Fruit fly (Drosophila melanogaster) whole organism, embryonic: Measurements from ENCODE around the gene CAH16.

ENCODE experiments used
- ATbp ChIP-seq: fragments of 200-800 bp; sonication (Bioruptor generic); optimal IDR thresholded peaks from 2 replicates; lab custom pipeline; 2017; ENCODE audit warnings: missing biosample characterization, mild to moderate bottlenecking, missing genetic modification characterization, missing genetic modification reagents
- Abd-B ChIP-seq: fragments of 200-800 bp; sonication (Bioruptor generic); optimal IDR thresholded peaks from 2 replicates; lab custom pipeline; 2018; ENCODE audit warnings: missing biosample characterization, mild to moderate bottlenecking, missing genetic modification characterization, moderate library complexity
- B-H2 ChIP-seq: fragments of 200-800 bp; sonication (Bioruptor generic); optimal IDR thresholded peaks from 2 replicates; lab custom pipeline; 2018; ENCODE audit warnings: missing biosample characterization, mild to moderate bottlenecking, missing genetic modification characterization
- CG10209 ChIP-seq: fragments of 200-800 bp; sonication (Bioruptor generic); optimal IDR thresholded peaks from 3 replicates; lab custom pipeline; 2017; ENCODE audit warnings: missing biosample characterization, mild to moderate bottlenecking, missing genetic modification characterization, missing genetic modification reagents
- CG11696 ChIP-seq: fragments of 200-800 bp; sonication (Bioruptor generic); IDR thresholded peaks from 2 replicates; pipeline ENCODE4 v1.3.6; 2022; ENCODE audit warnings: missing biosample characterization, missing genetic modification characterization
- CG12391 ChIP-seq: fragments of 200-800 bp; sonication (Bioruptor generic); optimal IDR thresholded peaks from 3 replicates; lab custom pipeline; 2018; ENCODE audit warnings: missing biosample characterization, mild to moderate bottlenecking, missing genetic modification characterization, moderate library complexity
- CG15696 ChIP-seq: fragments of 200-800 bp; sonication (Bioruptor generic); optimal IDR thresholded peaks from 2 replicates; lab custom pipeline; 2019; ENCODE audit warnings: missing biosample characterization, mild to moderate bottlenecking, missing genetic modification characterization, moderate library complexity
- CG1603 ChIP-seq: fragments of 200-800 bp; sonication (Bioruptor generic); optimal IDR thresholded peaks from 2 replicates; lab custom pipeline; 2019; ENCODE audit warnings: missing biosample characterization, mild to moderate bottlenecking, missing genetic modification characterization, moderate library complexity
- CG16863 ChIP-seq: fragments of 200-800 bp; sonication (Bioruptor generic); optimal IDR thresholded peaks from 3 replicates; lab custom pipeline; 2016; ENCODE audit warnings: missing biosample characterization, missing genetic modification characterization
- CG17186 ChIP-seq: fragments of 200-800 bp; sonication (Bioruptor generic); optimal IDR thresholded peaks from 3 replicates; lab custom pipeline; 2017; ENCODE audit warnings: missing biosample characterization, missing genetic modification reagents, missing genetic modification characterization
- CG17912 ChIP-seq: fragments of 200-800 bp; sonication (Bioruptor generic); optimal IDR thresholded peaks from 2 replicates; lab custom pipeline; 2018; ENCODE audit warnings: missing biosample characterization, mild to moderate bottlenecking, missing genetic modification characterization
- CG6813 ChIP-seq: fragments of 200-800 bp; sonication (Bioruptor generic); optimal IDR thresholded peaks from 2 replicates; lab custom pipeline; 2017; ENCODE audit warnings: missing biosample characterization, missing genetic modification characterization, mild to moderate bottlenecking, moderate library complexity, missing genetic modification reagents
- CG7786 ChIP-seq: fragments of 200-800 bp; sonication (Bioruptor generic); optimal IDR thresholded peaks from 2 replicates; lab custom pipeline; 2016; ENCODE audit warnings: missing biosample characterization, missing genetic modification characterization
- CG8281 ChIP-seq: fragments of 200-800 bp; sonication (Bioruptor generic); optimal IDR thresholded peaks from 2 replicates; lab custom pipeline; 2018; ENCODE audit warnings: missing biosample characterization, mild to moderate bottlenecking, missing genetic modification characterization, moderate library complexity
- CG8924 ChIP-seq: fragments of 200-800 bp; optimal IDR thresholded peaks from 3 replicates; lab custom pipeline; 2019; ENCODE audit warnings: missing biosample characterization, mild to moderate bottlenecking, missing genetic modification characterization, moderate library complexity
- CG9609 ChIP-seq: fragments of 200-800 bp; sonication (Bioruptor generic); optimal IDR thresholded peaks from 3 replicates; lab custom pipeline; 2016; ENCODE audit warnings: missing biosample characterization, missing genetic modification characterization
- CG9797 ChIP-seq: fragments of 200-800 bp; sonication (Bioruptor generic); optimal IDR thresholded peaks from 3 replicates; lab custom pipeline; 2018; ENCODE audit warnings: missing biosample characterization, mild to moderate bottlenecking, missing genetic modification characterization
- CTCF ChIP-seq: fragments of 200-800 bp; sonication (Bioruptor generic); optimal IDR thresholded peaks from 2 replicates; lab custom pipeline; 2017; ENCODE audit warnings: missing biosample characterization, mild to moderate bottlenecking, missing genetic modification characterization, moderate library complexity
- D19B ChIP-seq: fragments of 200-800 bp; sonication (Bioruptor generic); optimal IDR thresholded peaks from 2 replicates; lab custom pipeline; 2017; ENCODE audit warnings: missing biosample characterization, mild to moderate bottlenecking, missing genetic modification characterization
- Fer1 ChIP-seq: fragments of 200-800 bp; sonication (Bioruptor generic); optimal IDR thresholded peaks from 2 replicates; lab custom pipeline; 2017; ENCODE audit warnings: missing biosample characterization, mild to moderate bottlenecking, missing genetic modification characterization
- Hey ChIP-seq: fragments of 200-800 bp; sonication (Bioruptor generic); optimal IDR thresholded peaks from 3 replicates; lab custom pipeline; 2018; ENCODE audit warnings: missing biosample characterization, mild to moderate bottlenecking, missing genetic modification characterization
- Hr51 ChIP-seq, 2 experiments: fragments of 200-800 bp; sonication (Bioruptor generic); optimal IDR thresholded peaks; 2 replicates in 1 of 2; 3 replicates in 1 of 2; lab custom pipeline; 2016 to 2018; ENCODE audit warnings: missing biosample characterization in 2 of 2, missing genetic modification characterization in 2 of 2, mild to moderate bottlenecking in 1 of 2, moderate library complexity in 1 of 2
- Lhr ChIP-seq: fragments of 200-800 bp; sonication (Bioruptor generic); optimal IDR thresholded peaks from 3 replicates; lab custom pipeline; 2017; ENCODE audit warnings: mild to moderate bottlenecking, missing biosample characterization, missing genetic modification reagents, missing genetic modification characterization
- MESR4 ChIP-seq: fragments of 200-800 bp; sonication (Bioruptor generic); optimal IDR thresholded peaks from 2 replicates; lab custom pipeline; 2018; ENCODE audit warnings: missing biosample characterization, mild to moderate bottlenecking, missing genetic modification characterization, moderate library complexity
- MTF-1 ChIP-seq: fragments of 200-800 bp; sonication (Bioruptor generic); optimal IDR thresholded peaks from 2 replicates; lab custom pipeline; 2018; ENCODE audit warnings: missing biosample characterization, mild to moderate bottlenecking, missing genetic modification characterization, borderline replicate concordance
- Myb ChIP-seq: fragments of 200-800 bp; sonication (Bioruptor generic); optimal IDR thresholded peaks from 2 replicates; lab custom pipeline; 2016; ENCODE audit warnings: missing biosample characterization, missing genetic modification characterization
- NK7.1 ChIP-seq: fragments of 200-800 bp; sonication (Bioruptor generic); optimal IDR thresholded peaks from 3 replicates; lab custom pipeline; 2016; ENCODE audit warnings: missing biosample characterization, missing genetic modification characterization
- Pdp1 ChIP-seq, 2 experiments: fragments of 200-800 bp; sonication (Bioruptor generic); optimal IDR thresholded peaks; 3 replicates each; lab custom pipeline; 2016; ENCODE audit warnings: missing biosample characterization in 2 of 2, missing genetic modification characterization in 2 of 2, mild to moderate bottlenecking in 1 of 2, moderate library complexity in 1 of 2
- Side ChIP-seq: fragments of 200-800 bp; sonication (Bioruptor generic); optimal IDR thresholded peaks from 2 replicates; lab custom pipeline; 2016; ENCODE audit warnings: missing biosample characterization, missing genetic modification characterization
- Sin3A ChIP-seq: fragments of >200 bp; optimal IDR thresholded peaks from 2 replicates; lab custom pipeline; 2018
- TFAM ChIP-seq: fragments of 200-800 bp; sonication (Bioruptor generic); optimal IDR thresholded peaks from 2 replicates; lab custom pipeline; 2017; ENCODE audit warnings: missing biosample characterization, missing genetic modification characterization, inconsistent platforms
- Trl ChIP-seq, 3 experiments: fragments of >200 bp in 2 of 3; fragments of 200-800 bp in 1 of 3; sonication (Bioruptor generic) in 1 of 3; optimal IDR thresholded peaks; 2 replicates in 1 of 3; 3 replicates in 2 of 3; lab custom pipeline; 2016 to 2017; ENCODE audit warnings: missing biosample characterization in 1 of 3, missing genetic modification characterization in 1 of 3
- al ChIP-seq: fragments of 200-800 bp; sonication (Bioruptor generic); IDR thresholded peaks from 2 replicates; pipeline ENCODE4 v1.3.6; 2022; ENCODE audit warnings: missing biosample characterization, missing genetic modification characterization
- chn ChIP-seq: fragments of 200-800 bp; sonication (Bioruptor generic); optimal IDR thresholded peaks from 2 replicates; lab custom pipeline; 2016; ENCODE audit warnings: missing biosample characterization, missing genetic modification characterization
- ems ChIP-seq: fragments of 200-800 bp; sonication (Bioruptor generic); optimal IDR thresholded peaks from 3 replicates; lab custom pipeline; 2016; ENCODE audit warnings: missing biosample characterization, missing genetic modification characterization
- gcm2 ChIP-seq: fragments of 200-800 bp; sonication (Bioruptor generic); optimal IDR thresholded peaks from 2 replicates; lab custom pipeline; 2016; ENCODE audit warnings: missing biosample characterization, missing genetic modification characterization
- jumu ChIP-seq: fragments of 200-800 bp; sonication (Bioruptor generic); optimal IDR thresholded peaks from 3 replicates; lab custom pipeline; 2016; ENCODE audit warnings: missing biosample characterization, missing genetic modification characterization
- kah ChIP-seq: fragments of 200-800 bp; sonication (Bioruptor generic); optimal IDR thresholded peaks from 2 replicates; lab custom pipeline; 2018; ENCODE audit warnings: missing biosample characterization, mild to moderate bottlenecking, missing genetic modification characterization
- kni ChIP-seq: fragments of 200-800 bp; sonication (Bioruptor generic); optimal IDR thresholded peaks from 3 replicates; lab custom pipeline; 2017; ENCODE audit warnings: mild to moderate bottlenecking, missing biosample characterization, missing genetic modification reagents, missing genetic modification characterization
- mld ChIP-seq: fragments of 200-800 bp; sonication (Bioruptor generic); IDR thresholded peaks from 3 replicates; pipeline ENCODE4 v1.3.6; 2022; ENCODE audit warnings: missing biosample characterization, missing genetic modification characterization; ENCODE audit not compliant: partially characterized antibody
- nmo ChIP-seq: fragments of 200-800 bp; sonication (Bioruptor generic); optimal IDR thresholded peaks from 2 replicates; lab custom pipeline; 2018; ENCODE audit warnings: missing biosample characterization, mild to moderate bottlenecking, missing genetic modification characterization, moderate library complexity
- otp ChIP-seq: fragments of 200-800 bp; sonication (Bioruptor generic); IDR thresholded peaks from 3 replicates; pipeline ENCODE4, ENCODE4 v1.3.6; 2022; ENCODE audit warnings: missing biosample characterization, missing genetic modification characterization
- salm ChIP-seq: fragments of 200-800 bp; sonication (Bioruptor generic); optimal IDR thresholded peaks from 2 replicates; lab custom pipeline; 2018; ENCODE audit warnings: missing biosample characterization, mild to moderate bottlenecking, missing genetic modification characterization
- schlank ChIP-seq: fragments of 200-800 bp; sonication (Bioruptor generic); optimal IDR thresholded peaks from 2 replicates; lab custom pipeline; 2018; ENCODE audit warnings: missing biosample characterization, mild to moderate bottlenecking, missing genetic modification characterization
- sens ChIP-seq: fragments of 200-800 bp; sonication (Bioruptor generic); peaks from one replicate; lab custom pipeline; 2016; ENCODE audit warnings: missing biosample characterization, missing genetic modification characterization
- sna ChIP-seq: fragments of 200-800 bp; sonication (Bioruptor generic); IDR thresholded peaks from 2 replicates; pipeline ENCODE4 v1.3.6; 2022; ENCODE audit warnings: missing biosample characterization, missing genetic modification characterization; ENCODE audit not compliant: partially characterized antibody
- stwl ChIP-seq: fragments of 200-800 bp; sonication (Bioruptor generic); optimal IDR thresholded peaks from 3 replicates; lab custom pipeline; 2018; ENCODE audit warnings: missing biosample characterization, mild to moderate bottlenecking, missing genetic modification characterization, moderate library complexity
- tin ChIP-seq: fragments of 200-800 bp; sonication (Bioruptor generic); optimal IDR thresholded peaks from 3 replicates; lab custom pipeline; 2016; ENCODE audit warnings: missing biosample characterization, missing genetic modification characterization
- tx ChIP-seq: fragments of 200-800 bp; sonication (Bioruptor generic); optimal IDR thresholded peaks from 2 replicates; lab custom pipeline; 2016; ENCODE audit warnings: missing biosample characterization, missing genetic modification characterization
- zen ChIP-seq: fragments of 200-800 bp; sonication (Bioruptor generic); optimal IDR thresholded peaks from 3 replicates; lab custom pipeline; 2018; ENCODE audit warnings: missing biosample characterization, mild to moderate bottlenecking, missing genetic modification characterization, moderate library complexity

Gene CAH16

DNA sequence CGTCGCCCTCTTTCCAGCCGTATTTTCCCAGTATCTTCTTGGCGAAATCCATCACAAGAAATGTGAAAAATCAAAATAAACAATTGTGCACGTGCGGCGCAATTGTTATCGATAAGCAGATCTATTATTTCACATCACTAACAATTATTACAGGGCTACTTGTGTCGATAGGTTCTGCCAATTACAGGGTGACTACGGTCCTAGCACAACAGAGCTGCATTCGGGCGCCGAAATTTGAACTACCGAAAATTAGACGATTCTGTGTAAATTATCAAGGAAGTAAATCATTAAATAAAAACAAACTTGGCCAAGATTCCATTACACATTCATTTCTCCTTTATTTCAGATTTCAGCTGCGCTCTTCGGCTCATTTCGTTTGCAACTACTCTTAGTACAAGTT, 44.2 kb upstream of the CAH16 start, which contains the start of gene CG15561 (continued):
- TF ChIP-seq CG8924 (tag; lab: Kevin White, UChicago) (peak; percentile 22), otp (GFP tag; lab: Robert Waterston, UW) (no peak), gcm2 (GFP tag; lab: Kevin White, UChicago) (no peak), CG17186 (peak; percentile 98), CG8281 (tag; lab: Kevin White, UChicago) (no peak), CG17912 (GFP tag; lab: Kevin White, UChicago) (peak; percentile 73), Lhr (GFP tag; lab: Kevin White, UChicago) (peak; percentile 45), sens (GFP tag; lab: Kevin White, UChicago) (peak; percentile 82), nmo (peak; percentile 49), Fer1 (GFP tag; lab: Kevin White, UChicago) (peak; percentile 56), CG10209 (GFP tag; lab: Kevin White, UChicago) (peak; percentile 44), CG16863 (GFP tag; lab: Kevin White, UChicago) (no peak), CG15696 (peak; percentile 52), TFAM (GFP tag; lab: Kevin White, UChicago) (no peak), kni (GFP tag; lab: Kevin White, UChicago) (no peak), al (GFP tag; lab: Robert Waterston, UW) (no peak), salm (tag; lab: Kevin White, UChicago) (peak; percentile 35), jumu (GFP tag; lab: Kevin White, UChicago) (peak; percentile 45), tx (GFP tag; lab: Kevin White, UChicago) (peak; percentile 20), CG12391 (tag; lab: Kevin White, UChicago) (peak; percentile 33), CG6813 (no peak), sna (GFP tag; lab: Robert Waterston, UW) (no peak), CG7786 (GFP tag; lab: Kevin White, UChicago) (peak; percentile 32), chn (GFP tag; lab: Kevin White, UChicago) (peak; percentile 34), MESR4 (peak; percentile 59), Hr51 (GFP tag; optimal IDR thresholded peaks at IDR 0.05; lab: Kevin White, UChicago) (peak in 1 of 2 experiments; percentile 37), CG11696 (no peak), NK7.1 (GFP tag; lab: Kevin White, UChicago) (peak; percentile 21), Hey (peak; percentile 6), CG1603 (tag; lab: Kevin White, UChicago) (peak; percentile 84), MTF-1 (peak; percentile 69), CG9609 (peak; percentile 48), zen (peak; percentile 43), tin (GFP tag; lab: Kevin White, UChicago) (peak; percentile 46), CG9797 (GFP tag; lab: Kevin White, UChicago) (peak; percentile 50), ATbp (GFP tag; lab: Kevin White, UChicago) (no peak), Pdp1 (GFP tag; optimal IDR thresholded peaks at IDR 0.05; lab: Kevin White, UChicago) (peak in 1 of 2 experiments; percentile 48), kah (GFP tag; lab: Kevin White, UChicago) (peak; percentile 14), CTCF (peak; percentile 48), Abd-B (GFP tag; lab: Kevin White, UChicago) (no peak), Side (GFP tag; lab: Kevin White, UChicago) (peak; percentile 59), Trl (optimal IDR thresholded peaks at IDR 0.05; lab: Kevin White, UChicago) (no peak), Trl (GFP tag; optimal IDR thresholded peaks at IDR 0.05; lab: Kevin White, UChicago) (peak; percentile 32), Myb (GFP tag; lab: Kevin White, UChicago) (peak; percentile 56), stwl (tag; lab: Kevin White, UChicago) (peak; percentile 81), mld (GFP tag; lab: Robert Waterston, UW) (no peak), B-H2 (GFP tag; lab: Kevin White, UChicago) (peak; percentile 89), schlank (tag; lab: Kevin White, UChicago) (no peak), ems (peak; percentile 18), D19B (GFP tag; lab: Kevin White, UChicago) (peak; percentile 7), Sin3A (lab: Kevin White, UChicago) (peak; percentile 31)
